Fruit fly (Drosophila melanogaster): ENCODE results near the gene Cox10.

The Cox10 gene

DNA sequence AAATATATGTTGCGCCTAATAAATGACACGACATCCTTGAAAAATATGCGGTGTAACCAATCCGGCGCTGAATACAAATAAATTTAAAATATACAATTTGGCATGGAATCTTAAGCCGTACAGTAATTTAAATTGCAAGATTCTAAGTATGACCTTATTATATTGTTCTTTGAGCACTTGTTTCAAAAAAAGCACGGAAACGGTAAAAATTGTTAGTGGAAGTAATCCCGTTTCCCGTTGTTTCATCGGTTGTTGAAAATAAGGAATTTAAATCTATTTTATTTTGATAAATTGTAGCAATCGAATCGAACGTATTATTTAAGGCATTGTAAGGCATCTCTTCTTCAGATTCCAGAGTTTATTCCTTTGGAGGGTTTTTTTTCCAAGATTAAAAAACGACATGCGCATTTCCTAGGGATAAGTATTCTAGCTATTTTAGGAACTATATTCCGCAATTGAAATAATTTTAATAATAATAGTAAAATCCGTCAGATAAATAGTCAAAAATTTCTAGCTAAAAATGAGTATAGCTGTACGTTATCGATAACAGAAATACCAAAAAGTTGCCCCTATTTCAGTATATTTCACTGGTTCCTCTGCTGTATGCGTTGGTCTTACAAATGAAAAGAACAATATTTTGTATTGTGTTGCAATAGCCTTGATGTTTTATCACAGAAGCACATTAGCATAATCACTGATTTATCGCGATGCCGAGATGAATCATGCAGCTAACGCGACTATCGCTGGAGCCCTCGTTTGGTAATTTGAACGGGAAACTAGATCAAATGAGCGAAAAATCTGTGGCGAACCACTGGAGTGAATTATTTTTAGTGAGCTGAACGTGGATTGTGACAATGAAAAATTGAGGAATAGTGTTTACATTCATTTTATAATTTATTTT lies 2.1 kb downstream of the Cox10 start, which contains the start of gene GATAd (continued):
- TF ChIP-seq Ptx1 (GFP tag; IDR thresholded peaks at IDR 0.05) (no peak), CG4730 (GFP tag; IDR thresholded peaks at IDR 0.05) (no peak), Spps (tag; optimal IDR thresholded peaks at IDR 0.05) (no peak), CG3163 (GFP tag; optimal IDR thresholded peaks at IDR 0.05) (no peak), Blimp-1 (GFP tag; optimal IDR thresholded peaks at IDR 0.05) (no peak), CG8478 (optimal IDR thresholded peaks at IDR 0.05) (no peak), kah (GFP tag; optimal IDR thresholded peaks at IDR 0.05) (no peak), abd-A (tag; optimal IDR thresholded peaks at IDR 0.05) (no peak), nmo (GFP tag; optimal IDR thresholded peaks at IDR 0.05) (peak; percentile 25), Sry-δ (GFP tag; optimal IDR thresholded peaks at IDR 0.05) (peak; percentile 31), CG17612 (GFP tag; IDR thresholded peaks at IDR 0.05) (no peak), trem (tag; optimal IDR thresholded peaks at IDR 0.05) (peak; percentile 52), dati (GFP tag; IDR thresholded peaks at IDR 0.05) (no peak), CG3726 (GFP tag; IDR thresholded peaks at IDR 0.05) (no peak), CG17912 (GFP tag; optimal IDR thresholded peaks at IDR 0.05) (no peak), sr (GFP tag; IDR thresholded peaks at IDR 0.05) (no peak), CG14441 (GFP tag; IDR thresholded peaks at IDR 0.05) (no peak), wor (GFP tag; IDR thresholded peaks at IDR 0.05) (no peak), CG16863 (GFP tag; optimal IDR thresholded peaks at IDR 0.05) (no peak), CG12155 (GFP tag; optimal IDR thresholded peaks at IDR 0.05) (no peak), bowl (GFP tag; IDR thresholded peaks at IDR 0.05) (no peak), Doc3 (GFP tag; IDR thresholded peaks at IDR 0.05; ENCODE audit: partially characterized antibody) (no peak), hb (GFP tag; IDR thresholded peaks at IDR 0.05; ENCODE audit: partially characterized antibody) (no peak), gsb (GFP tag; IDR thresholded peaks at IDR 0.05) (no peak), CG17359 (tag; optimal IDR thresholded peaks at IDR 0.05) (no peak), CG17361 (GFP tag; IDR thresholded peaks at IDR 0.05) (0 out of 3 replicates have a peak, but pooled peaks have one; percentile 5), z (GFP tag; IDR thresholded peaks at IDR 0.05) (no peak), cg (GFP tag; optimal IDR thresholded peaks at IDR 0.05) (no peak), D19B (GFP tag; optimal IDR thresholded peaks at IDR 0.05) (no peak), CG17568 (GFP tag; optimal IDR thresholded peaks at IDR 0.05) (no peak), sens-2 (GFP tag; IDR thresholded peaks at IDR 0.05) (no peak), CG6272 (GFP tag; IDR thresholded peaks at IDR 0.05) (no peak), onecut (GFP tag; IDR thresholded peaks at IDR 0.05) (no peak), Sry-β (GFP tag; optimal IDR thresholded peaks at IDR 0.05) (peak; percentile 87), CG30403 (GFP tag; optimal IDR thresholded peaks at IDR 0.05) (peak; percentile 27), repo (GFP tag; optimal IDR thresholded peaks at IDR 0.05) (no peak), gcm2 (GFP tag; optimal IDR thresholded peaks at IDR 0.05) (no peak), jumu (GFP tag; optimal IDR thresholded peaks at IDR 0.05) (no peak), gro (GFP tag; optimal IDR thresholded peaks at IDR 0.05) (no peak), CG18011 (GFP tag; optimal IDR thresholded peaks at IDR 0.05) (no peak), sc (optimal IDR thresholded peaks at IDR 0.05) (no peak), sc (GFP tag; optimal IDR thresholded peaks at IDR 0.05) (no peak), MESR4 (GFP tag; optimal IDR thresholded peaks at IDR 0.05) (peak; percentile 86), Aef1 (GFP tag; IDR thresholded peaks at IDR 0.05) (no peak), Asciz (GFP tag; optimal IDR thresholded peaks at IDR 0.05) (no peak), Elba2 (GFP tag; optimal IDR thresholded peaks at IDR 0.05) (no peak), ato (GFP tag; IDR thresholded peaks at IDR 0.05; ENCODE audit: partially characterized antibody) (no peak), br (optimal IDR thresholded peaks at IDR 0.05) (no peak), BtbVII (GFP tag; optimal IDR thresholded peaks at IDR 0.05) (no peak), tll (GFP tag; optimal IDR thresholded peaks at IDR 0.05) (no peak), Optix (GFP tag; IDR thresholded peaks at IDR 0.05) (no peak)

Data from whole organism, embryonic.